Fruit fly (Drosophila melanogaster) S2 (cell line): ENCODE measurements around the gene CG13670.

ENCODE experiments used
- CG8478 ChIP-seq: fragments of >200 bp; optimal IDR thresholded peaks from 2 replicates; lab custom pipeline; 2018
- CTCF ChIP-seq, 2 experiments: fragments of >200 bp; optimal IDR thresholded peaks; 2 replicates each; lab custom pipeline; 2018

DNA sequence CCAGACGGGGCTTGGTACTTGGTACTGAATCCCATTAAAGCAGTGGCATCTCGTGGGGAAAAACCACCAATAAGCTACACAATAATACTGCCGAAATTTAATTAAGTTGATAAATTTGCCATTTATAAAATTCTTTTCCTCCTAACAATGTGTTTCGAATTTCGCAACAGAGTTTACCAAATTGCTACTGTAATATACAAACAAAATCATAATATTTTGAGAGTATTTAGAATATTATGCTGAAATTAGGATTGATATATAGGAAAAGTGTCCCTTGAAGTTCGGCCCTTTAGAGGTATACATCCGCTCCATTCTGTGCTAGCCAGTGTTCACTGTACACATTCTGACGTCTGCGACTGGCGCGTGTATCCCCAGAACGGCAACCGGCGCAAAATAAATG is 35.9 kb upstream of the CG13670 start:
- TF ChIP-seq CG8478 (lab: Kevin White, UChicago): no peak
- TF ChIP-seq CTCF (optimal IDR thresholded peaks at IDR 0.05; lab: Kevin White, UChicago): no peak
